Worm (Caenorhabditis elegans) whole organism, midembryonic: ENCODE measurements around the gene pkhm-2.

Experiments used
- T22C8.4 ChIP-seq: fragments of 200-800 bp; sonication (Bioruptor generic); IDR thresholded peaks from 2 replicates; pipeline ENCODE4 v1.3.6; 2022; ENCODE audit warnings: missing genetic modification characterization, missing compliant biosample characterization
- cog-1 ChIP-seq: sonication (generic microtip); optimal IDR thresholded peaks from 2 replicates; lab custom pipeline; 2016; ENCODE audit warnings: missing genetic modification characterization, missing compliant biosample characterization
- flt-1 ChIP-seq: fragments of 200-800 bp; sonication (Bioruptor generic); IDR thresholded peaks from 2 replicates; pipeline ENCODE4 v1.3.6; 2022; ENCODE audit warnings: missing genetic modification characterization, missing compliant biosample characterization
- klf-2 ChIP-seq: fragments of 200-800 bp; sonication (Bioruptor generic); conservative IDR thresholded peaks from 2 replicates; pipeline ENCODE4 v1.3.6; 2022; ENCODE audit warnings: missing genetic modification reagents, missing genetic modification characterization, missing compliant biosample characterization
- med-1 ChIP-seq: sonication (generic microtip); optimal IDR thresholded peaks from 2 replicates; lab custom pipeline; 2017; ENCODE audit warnings: missing genetic modification characterization, mild to moderate bottlenecking, missing compliant biosample characterization, antibody characterized with exemption, missing genetic modification reagents; ENCODE audit not compliant: insufficient read depth
- ref-1 ChIP-seq: fragments of 200-800 bp; sonication (Bioruptor generic); conservative IDR thresholded peaks from 2 replicates; pipeline ENCODE4 v1.3.6; 2022; ENCODE audit warnings: missing genetic modification reagents, missing genetic modification characterization, missing compliant biosample characterization
- tab-1 ChIP-seq: fragments of 200-800 bp; sonication (Bioruptor generic); IDR thresholded peaks from 2 replicates; pipeline ENCODE4 v1.3.6; 2022; ENCODE audit warnings: missing genetic modification characterization, missing compliant biosample characterization
- ztf-23 ChIP-seq: fragments of 200-800 bp; sonication (Bioruptor generic); IDR thresholded peaks from 2 replicates; pipeline ENCODE4 v1.3.6; 2022; ENCODE audit warnings: missing genetic modification reagents, missing genetic modification characterization, missing compliant biosample characterization
- ztf-29 ChIP-seq: fragments of 200-800 bp; sonication (Bioruptor generic); IDR thresholded peaks from 2 replicates; pipeline ENCODE4 v1.3.6; 2022; ENCODE audit warnings: missing genetic modification reagents, missing genetic modification characterization, missing compliant biosample characterization

DNA sequence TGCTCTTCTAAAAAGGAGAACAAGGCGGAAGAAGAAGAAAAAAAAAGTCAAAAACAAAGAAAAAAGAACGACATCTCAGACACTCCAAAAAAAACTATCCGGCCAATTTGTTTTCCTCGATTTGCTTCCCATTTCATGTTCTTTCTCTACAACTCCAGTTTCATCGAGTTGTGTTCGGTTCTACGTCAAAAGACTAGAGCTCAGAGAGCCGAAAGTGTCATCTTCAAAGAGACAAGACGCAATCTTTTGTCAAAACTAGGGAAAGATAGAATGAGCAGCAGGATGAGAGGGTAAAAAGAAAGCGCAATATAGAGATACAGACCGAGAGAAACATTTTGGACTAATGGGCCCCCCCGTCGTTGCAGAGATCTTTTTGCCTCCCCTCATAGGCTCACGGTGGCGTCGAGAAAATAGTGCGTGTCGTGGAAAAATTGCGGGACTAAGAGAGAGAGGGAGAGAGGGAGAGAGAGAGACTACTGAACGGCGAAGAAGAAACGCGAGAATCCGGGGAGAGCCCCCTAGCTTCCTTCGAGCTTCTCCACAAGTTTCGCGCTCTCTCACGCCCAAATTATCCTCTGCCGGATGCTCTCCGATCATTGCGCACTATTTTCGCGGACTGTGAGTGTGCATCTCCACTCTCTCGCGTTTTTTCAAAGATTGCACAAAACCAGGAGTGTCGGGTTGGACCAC is 7.9 kb upstream of the pkhm-2 start:
- no peak for TF ChIP-seq med-1 (GFP tag; lab: Kevin White, UChicago)
- TF ChIP-seq klf-2 (GFP tag; lab: Robert Waterston, UW): no peak
- TF ChIP-seq flt-1 (GFP tag; lab: Robert Waterston, UW): no peak
- TF ChIP-seq tab-1 (GFP tag; lab: Robert Waterston, UW): 0 out of 2 replicates have a peak, but pooled peaks have one; percentile 26
- TF ChIP-seq ztf-23 (GFP tag; lab: Robert Waterston, UW): no peak
- no peak for TF ChIP-seq T22C8.4 (GFP tag; lab: Robert Waterston, UW)
- no peak for TF ChIP-seq ref-1
- TF ChIP-seq ztf-29 (GFP tag; lab: Robert Waterston, UW): no peak
- peak; percentile 29 for TF ChIP-seq cog-1 (tag; lab: Kevin White, UChicago)
